Fruit fly (Drosophila melanogaster) whole organism, embryonic: Measurements from ENCODE around the gene CG3918.

Experiments
- Aef1 ChIP-seq: fragments of 200-800 bp; sonication (Bioruptor generic); IDR thresholded peaks from 3 replicates; pipeline ENCODE4 v1.3.6; 2022; ENCODE audit warnings: missing biosample characterization, missing genetic modification characterization
- Bgb ChIP-seq: fragments of 200-800 bp; sonication (Bioruptor generic); IDR thresholded peaks from 2 replicates; pipeline ENCODE4 v1.3.6; 2022; ENCODE audit warnings: missing biosample characterization, missing genetic modification characterization; ENCODE audit not compliant: partially characterized antibody
- BtbVII ChIP-seq: fragments of 200-800 bp; sonication (Bioruptor generic); optimal IDR thresholded peaks from 3 replicates; lab custom pipeline; 2017; ENCODE audit warnings: missing biosample characterization, mild to moderate bottlenecking, missing genetic modification characterization
- CG10209 ChIP-seq: fragments of 200-800 bp; sonication (Bioruptor generic); optimal IDR thresholded peaks from 3 replicates; lab custom pipeline; 2017; ENCODE audit warnings: missing biosample characterization, mild to moderate bottlenecking, missing genetic modification characterization, missing genetic modification reagents
- CG10543 ChIP-seq: fragments of 200-800 bp; sonication (Bioruptor generic); optimal IDR thresholded peaks from 3 replicates; lab custom pipeline; 2017; ENCODE audit warnings: missing biosample characterization, mild to moderate bottlenecking, missing genetic modification characterization, moderate library complexity
- CG11696 ChIP-seq: fragments of 200-800 bp; sonication (Bioruptor generic); IDR thresholded peaks from 2 replicates; pipeline ENCODE4 v1.3.6; 2022; ENCODE audit warnings: missing biosample characterization, missing genetic modification characterization
- CG12299 ChIP-seq: fragments of 200-800 bp; sonication (Bioruptor generic); optimal IDR thresholded peaks from 2 replicates; lab custom pipeline; 2018; ENCODE audit warnings: missing biosample characterization, mild to moderate bottlenecking, missing genetic modification characterization
- CG13287 ChIP-seq: fragments of 200-800 bp; sonication (Bioruptor generic); IDR thresholded peaks from 2 replicates; pipeline ENCODE4 v1.3.6; 2022; ENCODE audit warnings: missing biosample characterization, missing genetic modification characterization; ENCODE audit not compliant: partially characterized antibody
- CG14014 ChIP-seq: fragments of 200-800 bp; sonication (Bioruptor generic); IDR thresholded peaks from 2 replicates; pipeline ENCODE4 v1.3.6; 2022; ENCODE audit warnings: missing biosample characterization, missing genetic modification characterization
- CG15269 ChIP-seq: fragments of 200-800 bp; sonication (Bioruptor generic); optimal IDR thresholded peaks from 2 replicates; lab custom pipeline; 2018; ENCODE audit warnings: missing biosample characterization, mild to moderate bottlenecking, missing genetic modification characterization, moderate library complexity
- CG1603 ChIP-seq: fragments of 200-800 bp; sonication (Bioruptor generic); optimal IDR thresholded peaks from 2 replicates; lab custom pipeline; 2019; ENCODE audit warnings: missing biosample characterization, mild to moderate bottlenecking, missing genetic modification characterization, moderate library complexity
- CG18476 ChIP-seq: fragments of 200-800 bp; sonication (Bioruptor generic); optimal IDR thresholded peaks from 2 replicates; lab custom pipeline; 2016; ENCODE audit warnings: missing biosample characterization, mild to moderate bottlenecking, missing genetic modification characterization
- CG32532 ChIP-seq: fragments of 200-800 bp; sonication (Bioruptor generic); IDR thresholded peaks from 2 replicates; pipeline ENCODE4 v1.3.6; 2022; ENCODE audit warnings: missing biosample characterization, missing genetic modification characterization
- CG4707 ChIP-seq: fragments of 200-800 bp; sonication (Bioruptor generic); optimal IDR thresholded peaks from 2 replicates; lab custom pipeline; 2018; ENCODE audit warnings: missing biosample characterization, mild to moderate bottlenecking, missing genetic modification characterization, moderate library complexity
- CG6654 ChIP-seq: fragments of 200-800 bp; sonication (Bioruptor generic); optimal IDR thresholded peaks from 2 replicates; lab custom pipeline; 2017; ENCODE audit warnings: missing biosample characterization, mild to moderate bottlenecking, missing genetic modification characterization
- CG9609 ChIP-seq: fragments of 200-800 bp; sonication (Bioruptor generic); optimal IDR thresholded peaks from 3 replicates; lab custom pipeline; 2016; ENCODE audit warnings: missing biosample characterization, missing genetic modification characterization
- CG9727 ChIP-seq: fragments of 200-800 bp; sonication (Bioruptor generic); optimal IDR thresholded peaks from 3 replicates; lab custom pipeline; 2017; ENCODE audit warnings: missing biosample characterization, mild to moderate bottlenecking, missing genetic modification characterization
- Dip3 ChIP-seq: fragments of 200-800 bp; sonication (Bioruptor generic); optimal IDR thresholded peaks from 3 replicates; lab custom pipeline; 2016; ENCODE audit warnings: missing biosample characterization, missing genetic modification characterization
- E2f2 ChIP-seq: fragments of 200-800 bp; sonication (Bioruptor generic); IDR thresholded peaks from 2 replicates; pipeline ENCODE4 v1.3.6; 2022; ENCODE audit warnings: missing biosample characterization, missing genetic modification characterization
- Elba2 ChIP-seq: fragments of 200-800 bp; sonication (Bioruptor generic); optimal IDR thresholded peaks from 3 replicates; lab custom pipeline; 2016; ENCODE audit warnings: missing biosample characterization, missing genetic modification characterization
- HLHmδ ChIP-seq: fragments of 200-800 bp; sonication (Bioruptor generic); optimal IDR thresholded peaks from 2 replicates; lab custom pipeline; 2018; ENCODE audit warnings: missing biosample characterization, mild to moderate bottlenecking, missing genetic modification characterization, moderate library complexity
- Hr78 ChIP-seq, 2 experiments: fragments of 200-800 bp in 1 of 2; fragments of >200 bp in 1 of 2; sonication (Bioruptor generic) in 1 of 2; optimal IDR thresholded peaks; 2 replicates each; lab custom pipeline; 2017 to 2019; ENCODE audit warnings: missing biosample characterization in 2 of 2, missing genetic modification characterization in 2 of 2, mild to moderate bottlenecking in 1 of 2, moderate library complexity in 1 of 2
- Kr ChIP-seq: fragments of 200-800 bp; sonication (Bioruptor generic); optimal IDR thresholded peaks from 2 replicates; lab custom pipeline; 2017; ENCODE audit warnings: missing biosample characterization, mild to moderate bottlenecking, missing genetic modification characterization
- Neu2 ChIP-seq: fragments of 200-800 bp; sonication (Bioruptor generic); optimal IDR thresholded peaks from 3 replicates; lab custom pipeline; 2016; ENCODE audit warnings: missing biosample characterization, missing genetic modification characterization, borderline replicate concordance
- Nf-YB ChIP-seq: fragments of 200-800 bp; sonication (Bioruptor generic); optimal IDR thresholded peaks from 3 replicates; lab custom pipeline; 2019; ENCODE audit warnings: missing biosample characterization, mild to moderate bottlenecking, missing genetic modification characterization, moderate library complexity
- Nf-YC ChIP-seq: fragments of 200-800 bp; optimal IDR thresholded peaks from 3 replicates; lab custom pipeline; 2019; ENCODE audit warnings: missing biosample characterization, mild to moderate bottlenecking, missing genetic modification characterization, moderate library complexity
- Rfx ChIP-seq: fragments of 200-800 bp; sonication (Bioruptor generic); IDR thresholded peaks from 2 replicates; pipeline ENCODE4 v1.3.6; 2022; ENCODE audit warnings: missing biosample characterization, missing genetic modification characterization
- Scr ChIP-seq: fragments of 200-800 bp; sonication (Bioruptor generic); IDR thresholded peaks from 2 replicates; pipeline ENCODE4 v1.3.6; 2022; ENCODE audit warnings: missing biosample characterization, missing genetic modification characterization; ENCODE audit not compliant: partially characterized antibody
- Ssrp ChIP-seq: fragments of 200-800 bp; sonication (Bioruptor generic); optimal IDR thresholded peaks from 2 replicates; lab custom pipeline; 2018; ENCODE audit warnings: missing biosample characterization, mild to moderate bottlenecking, missing genetic modification characterization, moderate library complexity
- ato ChIP-seq: fragments of 200-800 bp; sonication (Bioruptor generic); IDR thresholded peaks from 2 replicates; pipeline ENCODE4 v1.3.6; 2022; ENCODE audit warnings: missing biosample characterization, missing genetic modification characterization; ENCODE audit not compliant: partially characterized antibody
- az2 ChIP-seq: fragments of 200-800 bp; sonication (Bioruptor generic); optimal IDR thresholded peaks from 3 replicates; lab custom pipeline; 2016; ENCODE audit warnings: missing biosample characterization, missing genetic modification characterization
- bbx ChIP-seq: fragments of 200-800 bp; sonication (Bioruptor generic); IDR thresholded peaks from 2 replicates; pipeline ENCODE4 v1.3.6; 2022; ENCODE audit warnings: missing biosample characterization, missing genetic modification characterization; ENCODE audit not compliant: partially characterized antibody
- bcd ChIP-seq: fragments of 200-800 bp; sonication (Bioruptor generic); optimal IDR thresholded peaks from 2 replicates; lab custom pipeline; 2017; ENCODE audit warnings: missing biosample characterization, mild to moderate bottlenecking, missing genetic modification characterization
- bsh ChIP-seq, 2 experiments: fragments of 200-800 bp; sonication (Bioruptor generic); optimal IDR thresholded peaks; 2 replicates each; lab custom pipeline; 2017 to 2018; ENCODE audit warnings: mild to moderate bottlenecking in 2 of 2, missing biosample characterization in 2 of 2, missing genetic modification characterization in 2 of 2, moderate library complexity in 1 of 2
- cwo ChIP-seq: fragments of 200-800 bp; sonication (Bioruptor generic); optimal IDR thresholded peaks from 3 replicates; lab custom pipeline; 2017; ENCODE audit warnings: missing biosample characterization, missing genetic modification characterization, mild to moderate bottlenecking, moderate library complexity, missing genetic modification reagents
- gfzf ChIP-seq: fragments of 200-800 bp; sonication (Bioruptor generic); optimal IDR thresholded peaks from 2 replicates; lab custom pipeline; 2016; ENCODE audit warnings: missing biosample characterization, mild to moderate bottlenecking, missing genetic modification characterization, moderate library complexity
- gsb-n ChIP-seq: fragments of 200-800 bp; sonication (Bioruptor generic); optimal IDR thresholded peaks from 3 replicates; lab custom pipeline; 2018; ENCODE audit warnings: missing biosample characterization, mild to moderate bottlenecking, missing genetic modification characterization
- jumu ChIP-seq: fragments of 200-800 bp; sonication (Bioruptor generic); optimal IDR thresholded peaks from 3 replicates; lab custom pipeline; 2016; ENCODE audit warnings: missing biosample characterization, missing genetic modification characterization
- knrl ChIP-seq: fragments of 200-800 bp; sonication (Bioruptor generic); IDR thresholded peaks from 3 replicates; pipeline ENCODE4 v1.3.6; 2022; ENCODE audit warnings: missing biosample characterization, missing genetic modification characterization; ENCODE audit not compliant: partially characterized antibody
- lab ChIP-seq: fragments of 200-800 bp; sonication (Bioruptor generic); optimal IDR thresholded peaks from 3 replicates; lab custom pipeline; 2017; ENCODE audit warnings: missing biosample characterization, missing genetic modification characterization, mild to moderate bottlenecking, moderate library complexity, missing genetic modification reagents
- nerfin-1 ChIP-seq: fragments of 200-800 bp; sonication (Bioruptor generic); optimal IDR thresholded peaks from 3 replicates; lab custom pipeline; 2019; ENCODE audit warnings: missing biosample characterization, mild to moderate bottlenecking, missing genetic modification characterization, moderate library complexity
- oc ChIP-seq: fragments of 200-800 bp; sonication (Bioruptor generic); optimal IDR thresholded peaks from 2 replicates; lab custom pipeline; 2018; ENCODE audit warnings: missing biosample characterization, mild to moderate bottlenecking, missing genetic modification characterization, moderate library complexity
- pum ChIP-seq: fragments of 200-800 bp; sonication (Bioruptor generic); optimal IDR thresholded peaks from 2 replicates; lab custom pipeline; 2016; ENCODE audit warnings: missing biosample characterization, missing genetic modification characterization
- repo ChIP-seq: fragments of 200-800 bp; sonication (Bioruptor generic); optimal IDR thresholded peaks from 2 replicates; lab custom pipeline; 2016; ENCODE audit warnings: missing biosample characterization, missing genetic modification characterization
- sima ChIP-seq: fragments of 200-800 bp; sonication (Bioruptor generic); optimal IDR thresholded peaks from 2 replicates; lab custom pipeline; 2016; ENCODE audit warnings: missing biosample characterization, missing genetic modification characterization
- stwl ChIP-seq: fragments of 200-800 bp; sonication (Bioruptor generic); optimal IDR thresholded peaks from 3 replicates; lab custom pipeline; 2018; ENCODE audit warnings: missing biosample characterization, mild to moderate bottlenecking, missing genetic modification characterization, moderate library complexity
- tin ChIP-seq: fragments of 200-800 bp; sonication (Bioruptor generic); optimal IDR thresholded peaks from 3 replicates; lab custom pipeline; 2016; ENCODE audit warnings: missing biosample characterization, missing genetic modification characterization
- yki ChIP-seq: fragments of >200 bp; optimal IDR thresholded peaks from 3 replicates; lab custom pipeline; 2018

CG3918 gene

DNA sequence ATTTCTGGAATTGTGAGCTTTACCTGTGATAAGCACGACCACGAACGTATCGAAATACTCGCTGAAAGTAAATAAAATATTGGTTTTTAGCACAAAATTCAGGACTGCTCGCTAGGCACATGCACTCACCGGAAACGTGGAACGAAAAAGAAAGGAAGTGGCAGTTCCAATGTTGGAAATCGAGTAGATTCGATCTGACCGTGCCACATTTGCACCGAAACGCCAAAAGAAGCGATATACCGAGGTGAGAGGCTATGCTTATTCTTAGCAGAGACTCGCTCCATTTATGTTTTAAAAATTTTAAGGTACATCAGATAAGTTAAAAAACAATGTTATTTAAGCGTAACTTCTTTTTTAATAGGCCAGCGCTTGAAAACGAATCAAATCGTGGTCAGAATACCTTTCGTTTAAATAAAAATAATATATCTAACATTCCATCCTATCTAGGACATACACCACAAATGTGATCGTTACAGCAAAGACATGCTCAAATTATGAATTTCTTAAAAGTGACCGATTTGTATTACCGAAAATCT lies 8.9 kb downstream of the CG3918 start, which contains the start of gene RpL7A (continued):
- no peak for TF ChIP-seq Bgb (GFP tag; lab: Robert Waterston, UW)
- TF ChIP-seq CG11696: peak; percentile 47; the same call in 1 of the 2 replicates
- TF ChIP-seq nerfin-1 (tag; lab: Kevin White, UChicago): peak; percentile 57
- no peak; the same call in 2 of the 3 replicates for TF ChIP-seq Aef1 (GFP tag; lab: Robert Waterston, UW)
- TF ChIP-seq pum (GFP tag; lab: Kevin White, UChicago): no peak
- TF ChIP-seq CG10543 (GFP tag; lab: Kevin White, UChicago): peak; percentile 71
- peak; percentile 21 for TF ChIP-seq CG6654 (GFP tag; lab: Kevin White, UChicago)
- TF ChIP-seq bsh (GFP tag; optimal IDR thresholded peaks at IDR 0.05; lab: Kevin White, UChicago): peak; percentile 31 to 37
- no peak for TF ChIP-seq oc (tag; lab: Kevin White, UChicago)
- TF ChIP-seq CG1603 (tag; lab: Kevin White, UChicago): peak; percentile 72
- TF ChIP-seq ato (GFP tag; lab: Robert Waterston, UW): no peak
- TF ChIP-seq CG10209: peak; percentile 35
- 0 out of 2 replicates have a peak, but pooled peaks have one; percentile 19 for TF ChIP-seq bbx (GFP tag; lab: Robert Waterston, UW)
- no peak for TF ChIP-seq stwl
- TF ChIP-seq CG4707: peak; percentile 81
- no peak for TF ChIP-seq CG13287 (GFP tag; lab: Robert Waterston, UW)
- peak; percentile 28 for TF ChIP-seq tin (GFP tag; lab: Kevin White, UChicago)
- peak; percentile 74 for TF ChIP-seq bcd
- TF ChIP-seq yki (lab: Kevin White, UChicago): no peak
- peak; percentile 9 for TF ChIP-seq gsb-n (tag; lab: Kevin White, UChicago)
- TF ChIP-seq CG14014: peak; percentile 50; the same call in 1 of the 2 replicates
- no peak for TF ChIP-seq Hr78 (GFP tag; optimal IDR thresholded peaks at IDR 0.05; lab: Kevin White, UChicago)
- peak; percentile 27 for TF ChIP-seq CG18476 (GFP tag; lab: Kevin White, UChicago)
- TF ChIP-seq BtbVII: peak; percentile 71
- peak; percentile 82 for TF ChIP-seq lab (GFP tag; lab: Kevin White, UChicago)
- peak; percentile 51 for TF ChIP-seq repo (GFP tag; lab: Kevin White, UChicago)
- peak; percentile 27 for TF ChIP-seq Dip3
- TF ChIP-seq E2f2 (GFP tag; lab: Robert Waterston, UW): peak; percentile 15; the same call in 1 of the 2 replicates
- peak; percentile 8 for TF ChIP-seq jumu (GFP tag; lab: Kevin White, UChicago)
- TF ChIP-seq gfzf (GFP tag; lab: Kevin White, UChicago): peak; percentile 79
- TF ChIP-seq az2 (GFP tag; lab: Kevin White, UChicago): no peak
- peak; percentile 35; the same call in 1 of the 3 replicates for TF ChIP-seq knrl
- peak; percentile 38 for TF ChIP-seq CG15269
- peak; percentile 48 for TF ChIP-seq CG12299
- TF ChIP-seq CG9727: peak; percentile 75
- TF ChIP-seq Scr (GFP tag; lab: Robert Waterston, UW): no peak
- TF ChIP-seq Elba2 (GFP tag; lab: Kevin White, UChicago): no peak
- TF ChIP-seq CG32532 (GFP tag; lab: Robert Waterston, UW): peak; percentile 72
- TF ChIP-seq Nf-YB: peak; percentile 33
- peak; percentile 16 for TF ChIP-seq cwo (GFP tag; lab: Kevin White, UChicago)
- TF ChIP-seq Neu2 (GFP tag; lab: Kevin White, UChicago): no peak
- TF ChIP-seq Rfx: peak; percentile 80
- TF ChIP-seq HLHmδ (GFP tag; lab: Kevin White, UChicago): peak; percentile 95
- no peak for TF ChIP-seq sima (GFP tag; lab: Kevin White, UChicago)
- no peak for TF ChIP-seq Ssrp (tag; lab: Kevin White, UChicago)
- no peak for TF ChIP-seq Kr
- no peak for TF ChIP-seq Nf-YC
- peak; percentile 42 for TF ChIP-seq CG9609
